Worm (Caenorhabditis elegans) whole organism, early embryonic: ENCODE data around the gene cal-5.

ENCODE experiments used
- ama-1 ChIP-seq: fragments of 150-350 bp; optimal IDR thresholded peaks from 2 replicates; lab custom pipeline; 2014
- ets-7 ChIP-seq: sonication (generic microtip); optimal IDR thresholded peaks from 2 replicates; lab custom pipeline; 2016; ENCODE audit warnings: missing genotype, missing genetic modification characterization, missing compliant biosample characterization
- flt-1 ChIP-seq: fragments of 200-800 bp; sonication (Bioruptor generic); IDR thresholded peaks from 2 replicates; pipeline ENCODE4 v1.3.6; 2022; ENCODE audit warnings: missing genetic modification characterization, missing compliant biosample characterization
- hmg-4 ChIP-seq: fragments of 200-800 bp; sonication (Bioruptor generic); optimal IDR thresholded peaks from 2 replicates; lab custom pipeline; 2018; ENCODE audit warnings: mild to moderate bottlenecking, missing genetic modification characterization, missing compliant biosample characterization
- scrt-1 ChIP-seq: fragments of 200-800 bp; sonication (Bioruptor generic); IDR thresholded peaks from 2 replicates; pipeline ENCODE4 v1.3.6; 2022; ENCODE audit warnings: missing genetic modification characterization, missing compliant biosample characterization

- TF ChIP-seq ets-7 (tag; lab: Kevin White, UChicago) (no peak), flt-1 (GFP tag; lab: Robert Waterston, UW) (no peak), ama-1 (lab: Kevin White, UChicago) (no peak), hmg-4 (GFP tag; lab: Kevin White, UChicago) (no peak), scrt-1 (GFP tag; lab: Robert Waterston, UW) (no peak)
Observed at ce11 chrX:5033868-5034267, 43.9 kb downstream of the cal-5 start, which contains the start of gene ZC449.4.
